Fruit fly (Drosophila melanogaster): ENCODE data around the gene CG4661.

DNA sequence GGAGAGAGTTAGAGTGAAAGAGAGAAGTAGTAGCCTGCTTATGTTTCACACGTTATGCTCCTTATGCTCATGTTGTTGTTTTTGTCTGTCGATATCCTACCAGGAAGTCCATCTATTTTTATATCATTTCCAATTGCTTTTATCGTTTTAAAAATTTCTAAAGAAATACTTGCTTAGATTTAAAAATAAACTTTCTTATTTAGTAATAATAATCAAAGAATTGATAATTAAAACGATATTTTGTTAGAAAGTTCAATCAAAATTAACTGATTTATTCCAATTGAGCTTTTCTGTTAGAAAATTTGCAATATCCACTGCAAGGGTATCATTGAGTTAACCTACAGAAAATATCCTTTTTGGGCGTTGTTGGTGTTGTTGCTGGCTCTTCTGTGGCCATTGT lies 12.3 kb upstream of the CG4661 start:
- TF ChIP-seq h (optimal IDR thresholded peaks at IDR 0.05) (no peak), psq (optimal IDR thresholded peaks at IDR 0.05) (no peak), Myc (optimal IDR thresholded peaks at IDR 0.05) (no peak)
